Worm (Caenorhabditis elegans) whole organism, L1 larva: ENCODE measurements around the gene ptr-6.

Source experiments
- C16A3.4 ChIP-seq: fragments of 150-350 bp; optimal IDR thresholded peaks from 2 replicates; lab custom pipeline; 2014; ENCODE audit warnings: missing biosample characterization, missing genetic modification characterization
- C34B4.2 ChIP-seq: sonication (generic microtip); optimal IDR thresholded peaks from 2 replicates; lab custom pipeline; 2017; ENCODE audit warnings: mild to moderate bottlenecking, missing genetic modification characterization, missing compliant biosample characterization
- F16B12.6 ChIP-seq: fragments of 150-350 bp; optimal IDR thresholded peaks from 2 replicates; lab custom pipeline; 2014; ENCODE audit warnings: missing biosample characterization, missing genetic modification characterization
- alr-1 ChIP-seq: fragments of 200-800 bp; sonication (Bioruptor generic); optimal IDR thresholded peaks from 2 replicates; lab custom pipeline; 2018; ENCODE audit warnings: borderline replicate concordance, mild to moderate bottlenecking, missing genetic modification characterization, missing compliant biosample characterization
- ama-1 ChIP-seq: fragments of 150-350 bp; optimal IDR thresholded peaks from 2 replicates; lab custom pipeline; 2014
- blmp-1 ChIP-seq: fragments of 150-350 bp; optimal IDR thresholded peaks from 2 replicates; lab custom pipeline; 2014; ENCODE audit warnings: missing biosample characterization, missing genetic modification characterization
- ceh-8 ChIP-seq: fragments of 200-800 bp; sonication (Bioruptor generic); optimal IDR thresholded peaks from 2 replicates; lab custom pipeline; 2018; ENCODE audit warnings: mild to moderate bottlenecking, missing genetic modification characterization, moderate library complexity, missing compliant biosample characterization
- ceh-82 ChIP-seq, 3 experiments: fragments of 150-350 bp in 1 of 3; sonication (generic microtip) in 2 of 3; optimal IDR thresholded peaks; 2 replicates each; lab custom pipeline; 2014 to 2017; ENCODE audit warnings: missing biosample characterization in 3 of 3, missing genetic modification characterization in 3 of 3
- ceh-88 ChIP-seq: fragments of 200-800 bp; sonication (Bioruptor generic); IDR thresholded peaks from 2 replicates; pipeline ENCODE4 v1.3.6; 2022; ENCODE audit warnings: missing genetic modification characterization, missing compliant biosample characterization
- ceh-90 ChIP-seq: sonication (generic microtip); optimal IDR thresholded peaks from 2 replicates; lab custom pipeline; 2016; ENCODE audit warnings: missing genetic modification characterization, missing compliant biosample characterization
- ces-1 ChIP-seq: fragments of 150-350 bp; optimal IDR thresholded peaks from 2 replicates; lab custom pipeline; 2014; ENCODE audit warnings: missing biosample characterization, missing genetic modification reagents, missing genetic modification characterization
- dpl-1 ChIP-seq, 3 experiments: fragments of 150-350 bp in 2 of 3; sonication (generic microtip) in 1 of 3; optimal IDR thresholded peaks; 2 replicates each; lab custom pipeline; 2014 to 2017; ENCODE audit warnings: missing biosample characterization in 3 of 3, missing genetic modification characterization in 3 of 3, missing genetic modification reagents in 3 of 3
- dsc-1 ChIP-seq: sonication (generic microtip); optimal IDR thresholded peaks from 2 replicates; lab custom pipeline; 2016; ENCODE audit warnings: mild to moderate bottlenecking, missing genetic modification characterization, missing compliant biosample characterization
- efl-1 ChIP-seq, 4 experiments: fragments of 150-350 bp; optimal IDR thresholded peaks in 3 of 4; peaks in 1 of 4; 1 replicate in 1 of 4; 2 replicates in 3 of 4; lab custom pipeline; 2014; ENCODE audit warnings: missing biosample characterization in 2 of 4, missing genetic modification characterization in 2 of 4, missing genetic modification reagents in 2 of 4
- egl-27 ChIP-seq, 2 experiments: fragments of 150-350 bp in 1 of 2; sonication (generic microtip); optimal IDR thresholded peaks; 3 replicates each; lab custom pipeline; 2017 to 2018; ENCODE audit warnings: missing biosample characterization in 2 of 2, missing genetic modification characterization in 2 of 2, missing genetic modification reagents in 2 of 2
- ets-5 ChIP-seq: fragments of 200-800 bp; sonication (Bioruptor generic); IDR thresholded peaks from 2 replicates; pipeline ENCODE4 v1.3.6; 2022; ENCODE audit warnings: missing genetic modification characterization, missing compliant biosample characterization
- fkh-10 ChIP-seq: sonication (generic microtip); optimal IDR thresholded peaks from 2 replicates; lab custom pipeline; 2017; ENCODE audit warnings: missing biosample characterization, missing genetic modification reagents, missing genetic modification characterization
- hlh-17 ChIP-seq: fragments of 200-800 bp; sonication (Bioruptor generic); optimal IDR thresholded peaks from 2 replicates; lab custom pipeline; 2018; ENCODE audit warnings: missing genetic modification characterization, mild to moderate bottlenecking, missing compliant biosample characterization, moderate library complexity, borderline replicate concordance
- hlh-4 ChIP-seq: sonication (generic microtip); optimal IDR thresholded peaks from 2 replicates; lab custom pipeline; 2016; ENCODE audit warnings: mild to moderate bottlenecking, missing genetic modification characterization, missing compliant biosample characterization
- hpl-2 ChIP-seq: fragments of 150-350 bp; optimal IDR thresholded peaks from 2 replicates; lab custom pipeline; 2014; ENCODE audit warnings: missing biosample characterization, missing genetic modification reagents, missing genetic modification characterization
- isw-1 ChIP-seq: fragments of 200-800 bp; sonication (Bioruptor generic); IDR thresholded peaks from 2 replicates; pipeline ENCODE4 v1.3.6; 2022; ENCODE audit warnings: missing genetic modification characterization, missing compliant biosample characterization
- jun-1 ChIP-seq: fragments of 150-350 bp; optimal IDR thresholded peaks from 2 replicates; lab custom pipeline; 2014; ENCODE audit warnings: missing biosample characterization, missing genetic modification reagents, missing genetic modification characterization
- lin-14 ChIP-seq: fragments of 200-800 bp; sonication (Bioruptor generic); optimal IDR thresholded peaks from 2 replicates; lab custom pipeline; 2018; ENCODE audit warnings: mild to moderate bottlenecking, missing genetic modification characterization, moderate library complexity, missing compliant biosample characterization
- lin-35 ChIP-seq, 2 experiments: fragments of 150-350 bp; optimal IDR thresholded peaks; 2 replicates each; lab custom pipeline; 2014; ENCODE audit warnings: missing biosample characterization in 2 of 2, missing genetic modification characterization in 2 of 2, missing genetic modification reagents in 2 of 2
- lin-39 ChIP-seq: fragments of 150-350 bp; optimal IDR thresholded peaks from 2 replicates; lab custom pipeline; 2014; ENCODE audit warnings: missing biosample characterization, missing genetic modification reagents, missing genetic modification characterization
- mab-9 ChIP-seq: fragments of 200-800 bp; sonication (Bioruptor generic); IDR thresholded peaks from 2 replicates; pipeline ENCODE4 v1.3.6; 2022; ENCODE audit warnings: missing genetic modification reagents, missing genetic modification characterization, missing compliant biosample characterization
- mef-2 ChIP-seq: fragments of 150-350 bp; optimal IDR thresholded peaks from 2 replicates; lab custom pipeline; 2014; ENCODE audit warnings: missing biosample characterization, missing genetic modification characterization
- mep-1 ChIP-seq: fragments of 150-350 bp; optimal IDR thresholded peaks from 2 replicates; lab custom pipeline; 2014; ENCODE audit warnings: missing biosample characterization, missing genetic modification characterization
- nhr-11 ChIP-seq: fragments of 150-350 bp; optimal IDR thresholded peaks from 2 replicates; lab custom pipeline; 2014; ENCODE audit warnings: missing biosample characterization, missing genetic modification characterization
- nhr-12 ChIP-seq: sonication (generic microtip); optimal IDR thresholded peaks from 2 replicates; lab custom pipeline; 2017; ENCODE audit warnings: missing biosample characterization, missing genetic modification characterization
- nhr-19 ChIP-seq: fragments of 200-800 bp; sonication (Bioruptor generic); conservative IDR thresholded peaks from 2 replicates; pipeline ENCODE4 v1.3.6; 2022; ENCODE audit warnings: missing genetic modification characterization, missing compliant biosample characterization
- nhr-20 ChIP-seq: sonication (generic microtip); optimal IDR thresholded peaks from 2 replicates; lab custom pipeline; 2016; ENCODE audit warnings: mild to moderate bottlenecking, missing genetic modification characterization, missing compliant biosample characterization
- nhr-47 ChIP-seq: sonication (generic microtip); optimal IDR thresholded peaks from 2 replicates; lab custom pipeline; 2016; ENCODE audit warnings: mild to moderate bottlenecking, missing genetic modification characterization, moderate library complexity, missing compliant biosample characterization
- nhr-71 ChIP-seq: sonication (generic microtip); optimal IDR thresholded peaks from 2 replicates; lab custom pipeline; 2016; ENCODE audit warnings: mild to moderate bottlenecking, missing genetic modification characterization, moderate library complexity, missing compliant biosample characterization
- nhr-76 ChIP-seq: sonication (generic microtip); optimal IDR thresholded peaks from 2 replicates; lab custom pipeline; 2017; ENCODE audit warnings: missing biosample characterization, missing genetic modification characterization
- nhr-77 ChIP-seq: fragments of 150-350 bp; optimal IDR thresholded peaks from 2 replicates; lab custom pipeline; 2014; ENCODE audit warnings: missing biosample characterization, missing genetic modification characterization
- nhr-85 ChIP-seq: sonication (generic microtip); peaks from one replicate; lab custom pipeline; 2016; ENCODE audit warnings: missing genetic modification characterization, inconsistent platforms, missing compliant biosample characterization
- nhr-90 ChIP-seq: sonication (generic microtip); optimal IDR thresholded peaks from 2 replicates; lab custom pipeline; 2016; ENCODE audit warnings: mild to moderate bottlenecking, missing genetic modification characterization, missing compliant biosample characterization; ENCODE audit not compliant: poor library complexity
- pax-3 ChIP-seq: fragments of 200-800 bp; sonication (Bioruptor generic); optimal IDR thresholded peaks from 2 replicates; lab custom pipeline; 2018; ENCODE audit warnings: mild to moderate bottlenecking, missing genetic modification characterization, moderate library complexity, missing compliant biosample characterization
- pqm-1 ChIP-seq: sonication (generic microtip); optimal IDR thresholded peaks from 3 replicates; lab custom pipeline; 2017; ENCODE audit warnings: missing biosample characterization, missing genetic modification characterization
- skn-1 ChIP-seq: fragments of 150-350 bp; optimal IDR thresholded peaks from 2 replicates; lab custom pipeline; 2014; ENCODE audit warnings: missing biosample characterization, missing genetic modification characterization
- swsn-7 ChIP-seq: sonication (generic microtip); optimal IDR thresholded peaks from 2 replicates; lab custom pipeline; 2016; ENCODE audit warnings: missing genetic modification characterization, missing compliant biosample characterization
- tbx-2 ChIP-seq: sonication (generic microtip); optimal IDR thresholded peaks from 2 replicates; lab custom pipeline; 2016; ENCODE audit warnings: missing genetic modification characterization, missing compliant biosample characterization
- unc-130 ChIP-seq: fragments of 150-350 bp; optimal IDR thresholded peaks from 2 replicates; lab custom pipeline; 2017; ENCODE audit warnings: missing biosample characterization, missing genetic modification characterization, inconsistent platforms
- unc-30 ChIP-seq: sonication (generic microtip); optimal IDR thresholded peaks from 2 replicates; lab custom pipeline; 2017; ENCODE audit warnings: missing biosample characterization, missing genetic modification characterization
- unc-86 ChIP-seq: sonication (generic microtip); optimal IDR thresholded peaks from 2 replicates; lab custom pipeline; 2016; ENCODE audit warnings: missing genetic modification characterization, missing compliant biosample characterization
- vab-15 ChIP-seq: sonication (generic microtip); optimal IDR thresholded peaks from 2 replicates; lab custom pipeline; 2017; ENCODE audit warnings: missing genotype, mild to moderate bottlenecking, missing genetic modification characterization, missing compliant biosample characterization
- zag-1 ChIP-seq: fragments of 150-350 bp; optimal IDR thresholded peaks from 2 replicates; lab custom pipeline; 2014; ENCODE audit warnings: missing biosample characterization, missing genetic modification characterization
- zip-4 ChIP-seq: fragments of 200-800 bp; sonication (Bioruptor generic); optimal IDR thresholded peaks from 2 replicates; lab custom pipeline; 2018; ENCODE audit warnings: mild to moderate bottlenecking, missing genetic modification characterization, moderate library complexity, missing compliant biosample characterization
- ztf-4 ChIP-seq: fragments of 150-350 bp; optimal IDR thresholded peaks from 2 replicates; lab custom pipeline; 2014; ENCODE audit warnings: missing biosample characterization, missing genetic modification characterization

Gene ptr-6

ce11 chrII:5293287-5293850, 46.7 kb upstream of the ptr-6 start, which contains the start of gene ZK622.1 (continued):
- TF ChIP-seq nhr-11 (no peak), nhr-47 (tag; lab: Kevin White, UChicago) (peak; percentile 28)

- TF ChIP-seq ama-1, result no peak
- TF ChIP-seq hlh-17 (GFP tag; lab: Kevin White, UChicago), result no peak
- no peak for TF ChIP-seq lin-39
- TF ChIP-seq jun-1, result peak; percentile 22
- TF ChIP-seq unc-30, result no peak
- no peak for TF ChIP-seq pqm-1 (tag; lab: Kevin White, UChicago)
- TF ChIP-seq egl-27 (tag; optimal IDR thresholded peaks at IDR 0.05; lab: Kevin White, UChicago), result no peak
- no peak for TF ChIP-seq nhr-85
- peak; percentile 36 for TF ChIP-seq blmp-1 (tag; lab: Kevin White, UChicago)
- TF ChIP-seq hlh-4 (tag; lab: Kevin White, UChicago), result no peak
- no peak for TF ChIP-seq unc-130 (tag; lab: Kevin White, UChicago)
- TF ChIP-seq ceh-8 (GFP tag; lab: Kevin White, UChicago), result no peak
- TF ChIP-seq efl-1 (optimal IDR thresholded peaks at IDR 0.05; lab: Kevin White, UChicago), result peak; percentile 27 to 49
- TF ChIP-seq efl-1 (GFP tag; optimal IDR thresholded peaks at IDR 0.05 in 1 of 2; lab: Kevin White, UChicago), result peak; percentile 36 to 85
- no peak for TF ChIP-seq ztf-4
- TF ChIP-seq isw-1, result no peak
- TF ChIP-seq lin-14 (GFP tag; lab: Kevin White, UChicago), result peak; percentile 62
- TF ChIP-seq nhr-20 (tag; lab: Kevin White, UChicago), result peak; percentile 46
- TF ChIP-seq zip-4 (GFP tag; lab: Kevin White, UChicago), result no peak
- TF ChIP-seq alr-1 (tag; lab: Kevin White, UChicago), result no peak
- TF ChIP-seq mep-1, result peak; percentile 54
- no peak for TF ChIP-seq hpl-2 (GFP tag; lab: Kevin White, UChicago)
- no peak for TF ChIP-seq mef-2 (tag; lab: Kevin White, UChicago)
- no peak for TF ChIP-seq nhr-76 (tag; lab: Kevin White, UChicago)
- peak; percentile 15 to 47 (median 20) for TF ChIP-seq dpl-1 (GFP tag; optimal IDR thresholded peaks at IDR 0.05; lab: Kevin White, UChicago)
- TF ChIP-seq mab-9, result no peak
- peak; percentile 30 for TF ChIP-seq tbx-2
- TF ChIP-seq nhr-90 (tag; lab: Kevin White, UChicago), result peak; percentile 15
- peak; percentile 26 for TF ChIP-seq nhr-77 (tag; lab: Kevin White, UChicago)
- no peak for TF ChIP-seq ets-5 (GFP tag; lab: Robert Waterston, UW)
- no peak for TF ChIP-seq zag-1 (tag; lab: Kevin White, UChicago)
- peak; percentile 3 for TF ChIP-seq F16B12.6
- peak; percentile 33 for TF ChIP-seq nhr-19 (GFP tag; lab: Robert Waterston, UW)
- TF ChIP-seq unc-86 (tag; lab: Kevin White, UChicago), result no peak
- TF ChIP-seq nhr-12, result no peak
- TF ChIP-seq pax-3, result no peak
- TF ChIP-seq ceh-88 (GFP tag; lab: Robert Waterston, UW), result no peak
- TF ChIP-seq fkh-10 (GFP tag; lab: Kevin White, UChicago), result no peak
- no peak for TF ChIP-seq vab-15 (tag; lab: Kevin White, UChicago)
- TF ChIP-seq lin-35 (GFP tag; optimal IDR thresholded peaks at IDR 0.05; lab: Kevin White, UChicago), result peak; percentile 48 to 62
- no peak for TF ChIP-seq ceh-90 (tag; lab: Kevin White, UChicago)
- TF ChIP-seq C34B4.2 (tag; lab: Kevin White, UChicago), result no peak
- peak in 1 of 3 experiments; percentile 39 for TF ChIP-seq ceh-82 (tag; optimal IDR thresholded peaks at IDR 0.05; lab: Kevin White, UChicago)
- TF ChIP-seq nhr-71 (tag; lab: Kevin White, UChicago), result peak; percentile 67
- no peak for TF ChIP-seq ces-1
- TF ChIP-seq C16A3.4 (tag; lab: Kevin White, UChicago), result peak; percentile 71
- peak; percentile 55 for TF ChIP-seq swsn-7 (tag; lab: Kevin White, UChicago)
- TF ChIP-seq dsc-1 (tag; lab: Kevin White, UChicago), result peak; percentile 34
- TF ChIP-seq skn-1 (tag; lab: Kevin White, UChicago), result peak; percentile 25
These were observed 45.7 kb upstream of the ptr-6 start, which contains the start of gene ZK622.4 for ce11 chrII:5292226-5292752. TSS of gene ZK622.4 (plus strand) at chrII:5292702.
